Fruit fly (Drosophila melanogaster): ENCODE data around the gene Dhpr.
A peak's percentile ranks its signal among the peaks of the same experiment; 100 is the strongest.

Dhpr gene

dm6 chr3L:9113582-9114282 lies 20.6 kb upstream of the Dhpr start:
- TF ChIP-seq rn (GFP tag; IDR thresholded peaks at IDR 0.05) (no peak), Pif1A (GFP tag; optimal IDR thresholded peaks at IDR 0.05) (peak; percentile 23)

- TF ChIP-seq CG10348 (GFP tag; IDR thresholded peaks at IDR 0.05) (no peak), CG12605 (GFP tag; IDR thresholded peaks at IDR 0.05) (no peak)
Measured at dm6 chr3L:9114404-9114803, 20.0 kb upstream of the Dhpr start.

dm6 chr3L:9115654-9116053 lies 18.7 kb upstream of the Dhpr start:
- TF ChIP-seq fd96Ca (GFP tag; IDR thresholded peaks at IDR 0.05), result no peak
- TF ChIP-seq CG13204 (GFP tag; optimal IDR thresholded peaks at IDR 0.05), result no peak
- no peak for TF ChIP-seq CG10348 (GFP tag; IDR thresholded peaks at IDR 0.05)
- no peak for TF ChIP-seq CG4496 (GFP tag; IDR thresholded peaks at IDR 0.05)
- no peak for TF ChIP-seq rn (GFP tag; IDR thresholded peaks at IDR 0.05)
- no peak for TF ChIP-seq Ets98B (GFP tag; IDR thresholded peaks at IDR 0.05)
- TF ChIP-seq CG32121 (GFP tag; IDR thresholded peaks at IDR 0.05), result no peak
- TF ChIP-seq CG8159 (tag; optimal IDR thresholded peaks at IDR 0.05), result no peak
- no peak for TF ChIP-seq D1 (tag; optimal IDR thresholded peaks at IDR 0.05)
- no peak for TF ChIP-seq gl (tag; optimal IDR thresholded peaks at IDR 0.05)
- TF ChIP-seq CG8301 (tag; optimal IDR thresholded peaks at IDR 0.05), result no peak

- peak; percentile 51; the same call in 1 of the 2 replicates for TF ChIP-seq CG32121 (GFP tag; IDR thresholded peaks at IDR 0.05)
- no peak for TF ChIP-seq D1 (tag; optimal IDR thresholded peaks at IDR 0.05)
- 0 out of 3 replicates have a peak, but pooled peaks have one; percentile 6 for TF ChIP-seq fd96Ca (GFP tag; IDR thresholded peaks at IDR 0.05)
- TF ChIP-seq Ets98B (GFP tag; IDR thresholded peaks at IDR 0.05), result peak; percentile 11; the same call in 1 of the 2 replicates
Measured at dm6 chr3L:9119564-9119963, 14.8 kb upstream of the Dhpr start.

dm6 chr3L:9121289-9121688 lies 13.1 kb upstream of the Dhpr start:
- no peak for TF ChIP-seq CG14655 (GFP tag; optimal IDR thresholded peaks at IDR 0.05)
- no peak for TF ChIP-seq fd96Ca (GFP tag; IDR thresholded peaks at IDR 0.05)
- TF ChIP-seq CG12605 (GFP tag; IDR thresholded peaks at IDR 0.05), result no peak
- TF ChIP-seq CG15710 (tag; optimal IDR thresholded peaks at IDR 0.05), result no peak
- TF ChIP-seq D1 (tag; optimal IDR thresholded peaks at IDR 0.05), result no peak
- no peak for TF ChIP-seq Pif1A (GFP tag; optimal IDR thresholded peaks at IDR 0.05)
- TF ChIP-seq EcR (GFP tag; optimal IDR thresholded peaks at IDR 0.05), result no peak
- no peak for TF ChIP-seq CG34367 (tag; optimal IDR thresholded peaks at IDR 0.05)
- no peak for TF ChIP-seq Pif1B (GFP tag; optimal IDR thresholded peaks at IDR 0.05)
- TF ChIP-seq CG8159 (tag; optimal IDR thresholded peaks at IDR 0.05), result no peak
- TF ChIP-seq gl (tag; optimal IDR thresholded peaks at IDR 0.05), result no peak
- TF ChIP-seq rn (GFP tag; IDR thresholded peaks at IDR 0.05), result no peak
- TF ChIP-seq Ets98B (GFP tag; IDR thresholded peaks at IDR 0.05), result no peak
- TF ChIP-seq Snoo (tag; optimal IDR thresholded peaks at IDR 0.05), result no peak
- no peak for TF ChIP-seq CG32121 (GFP tag; IDR thresholded peaks at IDR 0.05)

- peak; percentile 25; the same call in 1 of the 2 replicates for TF ChIP-seq Ets98B (GFP tag; IDR thresholded peaks at IDR 0.05)
- TF ChIP-seq CG8301 (tag; optimal IDR thresholded peaks at IDR 0.05), result no peak
Measured at dm6 chr3L:9124923-9125260, 9.5 kb upstream of the Dhpr start.

dm6 chr3L:9125261-9126020 lies 8.9 kb upstream of the Dhpr start:
- TF ChIP-seq gl (tag; optimal IDR thresholded peaks at IDR 0.05), result no peak
- TF ChIP-seq CG4496 (GFP tag; IDR thresholded peaks at IDR 0.05), result 0 out of 3 replicates have a peak, but pooled peaks have one; percentile 10
- TF ChIP-seq Ets98B (GFP tag; IDR thresholded peaks at IDR 0.05), result peak; percentile 30; the same call in 1 of the 2 replicates
- peak; percentile 53 for TF ChIP-seq fd96Ca (GFP tag; IDR thresholded peaks at IDR 0.05)

- TF ChIP-seq Pif1A (GFP tag; optimal IDR thresholded peaks at IDR 0.05) (no peak), CG10348 (GFP tag; IDR thresholded peaks at IDR 0.05) (no peak), Ets98B (GFP tag; IDR thresholded peaks at IDR 0.05) (no peak), CG17806 (tag; optimal IDR thresholded peaks at IDR 0.05) (no peak), CG34367 (tag; optimal IDR thresholded peaks at IDR 0.05) (no peak), fd96Ca (GFP tag; IDR thresholded peaks at IDR 0.05) (no peak), gl (tag; optimal IDR thresholded peaks at IDR 0.05) (no peak), CG8301 (tag; optimal IDR thresholded peaks at IDR 0.05) (no peak), D1 (tag; optimal IDR thresholded peaks at IDR 0.05) (no peak), CG12605 (GFP tag; IDR thresholded peaks at IDR 0.05) (no peak)
Measured at dm6 chr3L:9126021-9126811, 8.1 kb upstream of the Dhpr start.
